Worm (Caenorhabditis elegans) whole organism, early embryonic: ENCODE measurements around the gene pld-1.

Experiments
- F13C5.2 ChIP-seq: sonication (generic microtip); optimal IDR thresholded peaks from 2 replicates; lab custom pipeline; 2017; ENCODE audit warnings: mild to moderate bottlenecking, missing genetic modification characterization, inconsistent platforms, missing compliant biosample characterization
- ama-1 ChIP-seq: fragments of 150-350 bp; optimal IDR thresholded peaks from 2 replicates; lab custom pipeline; 2014
- ceh-13 ChIP-seq: fragments of 200-800 bp; sonication (Bioruptor generic); optimal IDR thresholded peaks from 2 replicates; lab custom pipeline; 2018; ENCODE audit warnings: mild to moderate bottlenecking, missing genetic modification characterization, missing compliant biosample characterization
- ceh-36 ChIP-seq: sonication (generic microtip); optimal IDR thresholded peaks from 2 replicates; lab custom pipeline; 2016; ENCODE audit warnings: missing genetic modification characterization, inconsistent platforms, missing compliant biosample characterization
- ets-7 ChIP-seq: sonication (generic microtip); optimal IDR thresholded peaks from 2 replicates; lab custom pipeline; 2016; ENCODE audit warnings: missing genotype, missing genetic modification characterization, missing compliant biosample characterization
- hmg-4 ChIP-seq: fragments of 200-800 bp; sonication (Bioruptor generic); optimal IDR thresholded peaks from 2 replicates; lab custom pipeline; 2018; ENCODE audit warnings: mild to moderate bottlenecking, missing genetic modification characterization, missing compliant biosample characterization
- hnd-1 ChIP-seq: sonication (generic microtip); optimal IDR thresholded peaks from 2 replicates; lab custom pipeline; 2016; ENCODE audit warnings: missing genetic modification characterization, missing compliant biosample characterization
- pes-1 ChIP-seq: fragments of 200-800 bp; sonication (Bioruptor generic); IDR thresholded peaks from 2 replicates; pipeline ENCODE4 v1.3.6; 2022; ENCODE audit warnings: missing genetic modification reagents, missing genetic modification characterization, missing compliant biosample characterization
- scrt-1 ChIP-seq: fragments of 200-800 bp; sonication (Bioruptor generic); IDR thresholded peaks from 2 replicates; pipeline ENCODE4 v1.3.6; 2022; ENCODE audit warnings: missing genetic modification characterization, missing compliant biosample characterization

- no peak for TF ChIP-seq ceh-36 (tag; lab: Kevin White, UChicago)
- TF ChIP-seq F13C5.2 (tag; lab: Kevin White, UChicago) = peak; percentile 43
- TF ChIP-seq hmg-4 (GFP tag; lab: Kevin White, UChicago) = no peak
- TF ChIP-seq ceh-13 (GFP tag; lab: Kevin White, UChicago) = no peak
- no peak for TF ChIP-seq ama-1
- TF ChIP-seq scrt-1 (GFP tag; lab: Robert Waterston, UW) = no peak
- peak; percentile 46; the same call in 1 of the 2 replicates for TF ChIP-seq pes-1 (GFP tag; lab: Robert Waterston, UW)
- no peak for TF ChIP-seq hnd-1
- no peak for TF ChIP-seq ets-7
Observed at ce11 chrII:5061794-5062368, 29.6 kb downstream of the pld-1 start, which contains the start of gene smc-5.
